Worm (Caenorhabditis elegans) whole organism, late embryonic: ENCODE results near the gene B0432.8.

Experiments used
- F13H6.1 ChIP-seq: sonication (generic microtip); optimal IDR thresholded peaks from 2 replicates; lab custom pipeline; 2016; ENCODE audit warnings: missing genetic modification characterization, missing compliant biosample characterization
- ahr-1 ChIP-seq: sonication (generic microtip); optimal IDR thresholded peaks from 2 replicates; lab custom pipeline; 2016; ENCODE audit warnings: missing genetic modification characterization, missing compliant biosample characterization
- ama-1 ChIP-seq: fragments of 150-350 bp; optimal IDR thresholded peaks from 2 replicates; lab custom pipeline; 2014
- ceh-45 ChIP-seq: fragments of 200-800 bp; sonication (Bioruptor generic); IDR thresholded peaks from 2 replicates; pipeline ENCODE4 v1.3.6; 2022; ENCODE audit warnings: missing genetic modification reagents, missing genetic modification characterization, missing compliant biosample characterization
- fkh-10 ChIP-seq: fragments of 150-350 bp; optimal IDR thresholded peaks from 2 replicates; lab custom pipeline; 2014; ENCODE audit warnings: missing biosample characterization, missing genetic modification reagents, missing genetic modification characterization
- nfya-1 ChIP-seq: sonication (generic microtip); optimal IDR thresholded peaks from 2 replicates; lab custom pipeline; 2017; ENCODE audit warnings: missing genetic modification characterization, mild to moderate bottlenecking, missing compliant biosample characterization, antibody characterized with exemption, moderate library complexity
- nhr-11 ChIP-seq: fragments of 150-350 bp; optimal IDR thresholded peaks from 2 replicates; lab custom pipeline; 2014; ENCODE audit warnings: missing biosample characterization, missing genetic modification characterization
- tbx-2 ChIP-seq: sonication (generic microtip); optimal IDR thresholded peaks from 2 replicates; lab custom pipeline; 2016; ENCODE audit warnings: missing genetic modification characterization, missing compliant biosample characterization

- TF ChIP-seq nfya-1 (tag; lab: Kevin White, UChicago) (no peak), fkh-10 (GFP tag; lab: Kevin White, UChicago) (no peak), ama-1 (lab: Kevin White, UChicago) (no peak), nhr-11 (tag; lab: Kevin White, UChicago) (no peak), tbx-2 (tag; lab: Kevin White, UChicago) (no peak), ahr-1 (tag; lab: Kevin White, UChicago) (no peak), F13H6.1 (tag; lab: Kevin White, UChicago) (no peak), ceh-45 (GFP tag; lab: Robert Waterston, UW) (no peak)
These were observed 25.6 kb upstream of the B0432.8 start for ce11 chrII:303927-304711.
